Worm (Caenorhabditis elegans) whole organism, dauer: ENCODE measurements around the gene taf-6.2.

ENCODE experiments used
- unc-62 ChIP-seq: sonication (generic microtip); optimal IDR thresholded peaks from 2 replicates; lab custom pipeline; 2017; ENCODE audit warnings: missing biosample characterization, missing genetic modification reagents, missing genetic modification characterization

The taf-6.2 gene

DNA sequence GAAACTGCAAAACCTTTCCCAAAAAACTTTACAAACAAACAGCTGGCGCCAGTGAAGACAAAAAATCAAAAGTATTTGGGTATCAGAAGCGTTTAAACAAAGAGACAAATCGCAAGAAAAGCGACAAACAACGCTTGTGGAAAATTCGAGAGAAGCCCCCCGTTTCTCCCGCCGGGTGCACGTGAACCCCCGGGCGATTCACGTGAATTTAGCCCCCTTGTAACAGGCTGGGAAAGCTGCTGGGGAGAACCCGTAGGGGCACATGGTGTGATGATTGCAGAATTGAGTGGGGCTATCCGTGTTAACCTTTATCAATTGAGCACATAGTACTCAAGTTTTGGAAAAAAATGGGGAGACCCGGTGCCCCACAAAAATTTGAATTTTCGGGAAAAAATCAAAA, 40.3 kb downstream of the taf-6.2 start:
- no peak for TF ChIP-seq unc-62

DNA sequence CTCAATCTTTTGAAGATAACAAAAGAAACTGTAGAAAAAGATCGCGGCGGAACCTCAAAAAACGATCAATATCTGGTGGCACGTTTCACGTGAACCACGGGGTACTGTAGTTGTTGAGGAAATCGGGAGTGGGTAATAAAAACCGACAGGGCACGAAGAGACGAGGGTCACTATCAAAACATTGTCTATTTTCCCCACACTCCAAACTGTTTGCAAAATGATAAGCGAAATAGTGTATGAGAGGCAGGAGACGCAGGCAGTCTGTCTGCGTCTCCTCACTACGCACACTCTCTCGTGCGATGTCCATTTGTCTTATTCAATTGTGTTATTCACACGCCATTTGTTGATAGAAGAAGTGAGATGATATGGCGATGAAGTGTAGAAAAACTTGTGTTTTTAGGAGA, 41.1 kb downstream of the taf-6.2 start:
- no peak for TF ChIP-seq unc-62

DNA sequence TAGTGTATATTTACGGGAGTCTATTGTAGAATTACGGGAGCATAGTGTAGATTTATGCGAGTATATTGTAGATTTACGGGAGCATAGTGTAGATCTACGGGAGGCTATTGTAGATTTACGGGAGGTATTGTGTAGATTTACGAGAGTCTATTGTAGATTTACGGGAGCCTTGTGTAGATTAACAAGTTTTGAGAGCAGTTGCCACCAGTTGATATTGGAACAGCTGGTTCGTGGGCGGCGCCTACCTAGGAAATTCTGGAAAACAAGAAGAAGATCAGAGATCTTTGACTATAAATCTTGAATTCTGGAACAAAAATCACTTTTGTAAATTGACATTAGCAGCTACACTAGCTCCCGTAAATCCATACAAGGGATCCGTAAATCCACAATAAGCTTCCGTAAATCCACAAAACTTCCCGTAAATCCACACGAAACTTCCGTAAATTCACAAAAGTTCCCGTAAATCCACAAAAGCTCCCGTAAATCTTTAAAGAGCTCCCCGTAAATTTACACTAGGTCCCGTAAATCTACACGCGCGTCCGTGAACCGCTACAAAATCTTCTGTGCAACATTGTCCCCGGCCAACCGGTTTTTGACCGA, 41.6 kb downstream of the taf-6.2 start:
- TF ChIP-seq unc-62 = no peak

DNA sequence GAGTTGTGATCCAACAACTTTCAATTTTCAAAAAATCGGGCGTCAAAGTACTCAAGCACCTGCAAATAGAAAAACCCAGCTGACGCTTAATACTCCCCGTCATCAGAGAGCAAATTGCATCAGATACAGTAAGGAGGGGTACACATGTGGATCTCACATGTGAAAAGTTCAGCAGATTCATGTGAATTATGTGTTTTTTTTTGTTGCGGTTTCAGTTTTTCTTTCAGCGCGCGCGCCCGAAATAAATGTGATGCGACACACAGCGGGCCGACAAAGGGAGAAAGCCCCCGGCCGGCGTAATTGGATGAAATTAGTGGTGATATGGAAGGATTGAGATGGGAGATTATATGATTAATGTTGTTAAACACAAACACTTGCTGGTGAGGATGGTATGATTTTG, 42.3 kb downstream of the taf-6.2 start:
- no peak for TF ChIP-seq unc-62

DNA sequence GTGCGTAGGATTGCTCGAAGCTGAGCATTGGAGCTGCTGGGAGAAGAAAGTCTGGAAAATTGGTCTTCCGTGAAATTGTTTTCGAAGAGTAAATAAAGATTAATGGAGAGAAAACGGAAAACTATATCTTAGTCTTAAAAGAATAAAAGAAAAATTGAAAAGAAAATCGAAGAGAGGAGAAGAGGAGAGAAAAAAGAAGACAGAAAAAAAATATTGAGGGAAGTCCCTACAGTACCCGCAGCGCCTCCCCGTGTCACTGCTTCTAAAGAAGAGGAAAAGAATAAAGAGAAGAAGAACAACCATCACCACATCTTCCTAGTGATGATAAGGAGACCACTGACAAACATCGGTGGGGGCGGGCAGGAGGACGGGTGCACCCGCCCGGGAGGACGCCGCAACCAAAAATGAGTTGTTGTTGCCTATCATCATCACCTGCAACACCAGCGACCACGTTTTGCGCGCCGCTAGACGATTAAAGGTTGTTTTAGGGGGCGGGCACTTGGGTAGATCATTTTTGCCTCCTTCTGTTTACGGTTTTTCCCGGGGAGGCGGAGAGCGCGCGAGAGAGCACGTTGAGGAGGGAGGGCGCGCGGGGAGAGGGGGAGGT, 45.8 kb downstream of the taf-6.2 start, which contains the start of gene CC8.2:
Gene CC8.2 (minus strand): TSS at position 51 of the 607 bp plus-strand sequence.
- no peak for TF ChIP-seq unc-62

DNA sequence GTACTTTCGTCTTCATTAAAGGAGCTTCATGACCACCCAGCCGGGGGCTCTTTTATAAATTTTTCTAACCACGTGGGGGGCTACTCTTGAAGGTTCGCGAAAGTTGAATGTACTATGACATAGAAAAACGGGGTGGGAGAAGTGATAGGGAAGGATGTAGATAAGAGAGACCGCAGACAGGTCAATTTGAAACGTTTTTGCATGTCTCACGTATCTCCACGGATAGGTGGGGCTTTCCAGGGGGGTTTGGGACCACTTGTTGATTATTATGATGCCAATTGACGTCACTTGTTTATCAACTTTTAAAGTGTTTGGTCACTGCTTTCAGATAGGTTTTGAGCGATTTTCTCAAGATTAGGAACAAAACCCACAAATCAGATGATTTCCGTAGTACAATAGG, 47.0 kb downstream of the taf-6.2 start:
- TF ChIP-seq unc-62 = no peak

DNA sequence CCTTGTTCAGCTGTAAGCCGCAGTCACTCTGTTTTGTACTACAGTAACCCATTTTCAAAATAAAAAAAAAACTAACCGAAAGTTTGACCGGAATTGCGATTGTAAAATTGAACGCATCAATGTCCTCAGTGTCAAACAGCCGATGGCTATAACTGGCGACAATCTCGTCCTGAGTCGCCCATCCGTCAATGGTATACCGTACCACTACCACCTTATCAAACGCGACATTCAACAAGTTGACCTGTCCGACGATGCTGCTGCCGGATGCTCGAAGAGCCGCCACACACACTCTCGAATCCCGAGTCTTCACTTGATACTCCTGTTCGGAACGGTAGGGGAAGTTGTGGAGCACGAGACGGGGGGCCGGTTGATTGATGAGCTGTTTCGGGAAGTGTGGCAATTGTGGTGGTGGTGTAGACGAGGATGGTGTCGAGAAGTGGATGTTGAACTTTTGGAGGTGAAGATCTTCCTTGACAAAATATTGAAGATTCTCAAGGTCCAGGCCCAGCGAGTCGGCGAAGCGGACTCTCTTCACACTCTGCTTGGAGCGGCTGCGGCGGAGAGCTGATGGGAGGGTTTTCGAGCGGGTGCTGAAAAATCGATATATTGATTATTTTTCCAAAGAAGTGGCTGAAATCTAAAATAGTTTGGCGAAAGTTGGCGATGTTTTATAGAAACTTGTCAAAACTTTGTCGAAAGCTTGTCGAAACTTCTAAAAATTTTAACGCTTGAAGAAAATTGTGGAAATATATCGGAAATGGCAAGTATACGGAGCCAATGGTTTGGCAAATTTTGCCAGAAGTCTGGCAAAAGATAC, 48.0 kb downstream of the taf-6.2 start:
- TF ChIP-seq unc-62 = no peak

DNA sequence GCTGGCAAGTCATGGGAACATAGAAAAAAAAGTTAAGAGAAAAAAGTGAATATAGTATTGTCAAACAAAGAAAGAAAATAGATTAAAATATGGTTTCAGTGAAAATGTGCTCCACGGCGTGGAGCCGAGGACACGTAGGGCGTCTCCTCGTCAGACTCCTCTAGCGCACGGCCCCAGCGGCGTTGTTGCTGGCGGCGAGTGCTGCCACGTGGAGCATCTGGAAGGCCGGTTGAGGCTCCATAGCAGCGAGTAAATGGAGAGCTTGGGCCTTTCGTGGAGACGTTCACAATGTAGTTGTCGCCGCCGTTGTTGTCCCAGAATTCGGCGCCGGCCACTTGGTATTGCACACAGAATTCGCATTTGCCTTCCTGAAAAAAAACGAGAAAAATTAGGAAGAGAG, 49.0 kb downstream of the taf-6.2 start:
- no peak for TF ChIP-seq unc-62

DNA sequence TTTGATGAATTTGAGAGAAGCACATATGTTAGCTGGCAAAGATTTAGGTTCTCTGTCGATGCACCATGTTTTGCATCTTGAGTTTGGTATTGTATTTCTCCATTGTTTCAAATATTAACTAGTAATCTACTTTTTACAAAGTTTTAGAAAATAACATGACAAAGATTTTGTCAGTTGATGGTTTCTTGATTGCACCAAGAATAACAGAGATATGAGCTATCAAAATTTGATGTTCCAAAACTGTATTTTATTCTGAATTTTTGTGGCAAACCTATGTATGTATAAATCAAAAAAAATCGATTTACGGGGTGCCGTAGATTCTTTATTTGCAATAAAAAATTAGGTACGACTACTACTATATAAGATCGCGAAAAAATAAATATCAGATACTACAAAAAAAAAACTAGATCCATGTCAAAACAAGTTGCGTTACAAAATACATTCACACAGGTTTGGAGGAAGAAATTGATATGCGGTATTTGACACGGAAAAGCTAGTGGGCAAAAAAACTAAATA, 49.6 kb downstream of the taf-6.2 start:
- no peak for TF ChIP-seq unc-62

DNA sequence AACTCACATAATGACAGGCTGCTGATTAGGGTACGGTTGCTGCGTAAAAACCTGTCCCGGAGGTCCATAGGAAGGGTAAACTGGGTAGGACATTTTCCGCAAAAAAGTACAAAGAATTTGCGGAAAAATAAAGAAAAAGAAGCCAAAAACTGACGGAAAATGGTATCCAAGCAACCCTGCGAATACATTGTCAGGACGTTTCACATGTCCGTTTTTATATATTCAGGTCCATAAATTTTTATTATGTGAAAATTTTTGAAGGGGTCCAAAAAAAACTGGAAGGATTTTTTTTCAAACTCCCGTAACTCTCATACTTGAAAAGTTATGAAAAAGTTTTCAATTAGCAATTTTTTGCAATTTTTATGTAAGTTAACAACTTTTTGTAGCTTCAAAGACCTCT, 52.3 kb downstream of the taf-6.2 start, which contains the start of gene CC8.3:
Gene CC8.3 (minus strand): TSS at position 101 of the 400 bp plus-strand sequence.
- no peak for TF ChIP-seq unc-62

DNA sequence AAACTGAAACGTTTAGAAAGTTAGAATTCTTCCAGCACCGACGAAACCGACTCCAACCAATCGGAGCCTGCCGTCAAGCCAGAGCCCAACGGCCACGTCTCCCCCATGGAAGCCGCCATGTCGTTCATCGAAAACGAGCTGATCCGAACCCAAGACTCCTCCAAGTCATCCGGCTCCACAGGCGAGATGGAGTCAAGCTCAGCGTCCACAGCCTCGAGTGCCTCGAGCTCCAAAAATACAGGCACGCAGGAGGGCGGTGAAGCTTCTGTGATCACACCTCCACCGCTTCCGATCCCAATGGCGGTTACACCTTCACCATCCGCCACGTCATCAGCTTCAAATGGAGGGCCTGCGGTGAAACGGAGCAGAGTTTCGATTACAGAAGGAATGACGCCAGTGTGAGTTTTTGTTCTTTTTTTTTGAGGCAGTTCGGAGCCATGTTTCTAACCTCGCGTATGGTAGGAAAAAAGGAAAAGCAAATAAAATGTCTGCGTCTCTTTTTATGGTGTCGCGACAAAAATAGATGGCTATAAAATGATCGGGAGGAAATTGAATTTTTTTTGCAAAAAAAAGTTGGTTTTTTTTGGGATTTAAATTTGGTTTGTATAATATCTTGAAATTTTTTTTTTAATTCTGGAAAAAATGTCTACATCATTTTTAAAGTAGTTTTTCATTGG, 56.1 kb downstream of the taf-6.2 start:
- no peak for TF ChIP-seq unc-62
